Worm (Caenorhabditis elegans) whole organism, L4/young adult: ENCODE measurements around the gene R05A10.8.

Experiments
- W03F9.2 ChIP-seq: fragments of 150-350 bp; optimal IDR thresholded peaks from 2 replicates; lab custom pipeline; 2014; ENCODE audit warnings: missing biosample characterization, missing genetic modification characterization
- dao-5 ChIP-seq: sonication (generic microtip); optimal IDR thresholded peaks from 2 replicates; lab custom pipeline; 2016; ENCODE audit warnings: missing genotype, missing genetic modification characterization, moderate library complexity, missing compliant biosample characterization

- TF ChIP-seq W03F9.2 (no peak), dao-5 (tag; lab: Kevin White, UChicago) (no peak)
These were observed 30.0 kb downstream of the R05A10.8 start, which contains the start of gene H12I19.115 for ce11 chrIV:14127805-14128610.
